Fruit fly (Drosophila melanogaster): ENCODE data around the gene CG46244.

dm6 chr2L:19764581-19765136 lies 158.3 kb downstream of the CG46244 start:
- TF ChIP-seq Mnt (GFP tag; optimal IDR thresholded peaks at IDR 0.05): no peak
- TF ChIP-seq CG5204 (GFP tag; optimal IDR thresholded peaks at IDR 0.05): no peak
- no peak for TF ChIP-seq bab1 (GFP tag; optimal IDR thresholded peaks at IDR 0.05)
- TF ChIP-seq cnc (optimal IDR thresholded peaks at IDR 0.05): no peak
- TF ChIP-seq cic (GFP tag; optimal IDR thresholded peaks at IDR 0.05): no peak
- TF ChIP-seq CG12768 (GFP tag; optimal IDR thresholded peaks at IDR 0.05): no peak
- no peak for TF ChIP-seq kay (GFP tag; ENCODE audit: borderline replicate concordance)
- no peak for TF ChIP-seq CG7101 (tag; optimal IDR thresholded peaks at IDR 0.05)
- TF ChIP-seq CG33017 (tag; optimal IDR thresholded peaks at IDR 0.05): no peak

Data from whole organism, adult.